Worm (Caenorhabditis elegans) whole organism, L4 larva: ENCODE data around the gene pfk-1.1.
A peak's percentile ranks its signal among the peaks of the same experiment; 100 is the strongest.

ENCODE experiments used
- F44E2.7 ChIP-seq: fragments of 200-800 bp; sonication (Bioruptor generic); IDR thresholded peaks from 2 replicates; pipeline ENCODE4 v2.1.2; 2022; ENCODE audit warnings: missing genetic modification characterization, missing compliant biosample characterization
- T26A8.4 ChIP-seq: fragments of 200-800 bp; sonication (Bioruptor generic); IDR thresholded peaks from 2 replicates; pipeline ENCODE4 v1.3.6; 2022; ENCODE audit warnings: missing genetic modification characterization, missing compliant biosample characterization
- ZK337.2 ChIP-seq: fragments of 200-800 bp; sonication (Bioruptor generic); IDR thresholded peaks from 2 replicates; pipeline ENCODE4 v1.3.6; 2022; ENCODE audit warnings: missing genetic modification reagents, missing genetic modification characterization, missing compliant biosample characterization
- aly-2 ChIP-seq: sonication (generic microtip); optimal IDR thresholded peaks from 2 replicates; lab custom pipeline; 2018; ENCODE audit warnings: missing biosample characterization, missing genetic modification characterization
- ceh-28 ChIP-seq: fragments of 150-350 bp; optimal IDR thresholded peaks from 2 replicates; lab custom pipeline; 2014; ENCODE audit warnings: missing biosample characterization, missing genetic modification reagents, missing genetic modification characterization
- ceh-44 ChIP-seq: fragments of 200-800 bp; sonication (Bioruptor generic); IDR thresholded peaks from 2 replicates; pipeline ENCODE4 v1.3.6; 2022; ENCODE audit warnings: missing genetic modification reagents, missing genetic modification characterization, missing compliant biosample characterization
- ceh-62 ChIP-seq: sonication (generic microtip); optimal IDR thresholded peaks from 2 replicates; lab custom pipeline; 2017; ENCODE audit warnings: missing biosample characterization, missing genetic modification characterization
- cey-2 ChIP-seq: sonication (generic microtip); optimal IDR thresholded peaks from 3 replicates; lab custom pipeline; 2017; ENCODE audit warnings: missing genetic modification characterization, mild to moderate bottlenecking, missing compliant biosample characterization, antibody characterized with exemption, borderline replicate concordance; ENCODE audit not compliant: insufficient read depth
- dmd-6 ChIP-seq: fragments of 200-800 bp; sonication (Bioruptor generic); IDR thresholded peaks from 2 replicates; pipeline ENCODE4 v1.3.6; 2022; ENCODE audit warnings: missing genetic modification reagents, missing genetic modification characterization, missing compliant biosample characterization
- dmd-8 ChIP-seq: fragments of 200-800 bp; sonication (Bioruptor generic); IDR thresholded peaks from 2 replicates; pipeline ENCODE4 v1.3.6; 2022; ENCODE audit warnings: missing genetic modification characterization, missing compliant biosample characterization
- duxl-1 ChIP-seq: sonication (generic microtip); optimal IDR thresholded peaks from 2 replicates; lab custom pipeline; 2016; ENCODE audit warnings: mild to moderate bottlenecking, missing genetic modification characterization, moderate library complexity, missing compliant biosample characterization; ENCODE audit not compliant: poor library complexity
- dve-1 ChIP-seq: sonication (generic microtip); optimal IDR thresholded peaks from 2 replicates; lab custom pipeline; 2017; ENCODE audit warnings: antibody characterized with exemption, mild to moderate bottlenecking, missing genetic modification characterization, missing compliant biosample characterization; ENCODE audit not compliant: insufficient read depth
- fkh-10 ChIP-seq: fragments of 150-350 bp; optimal IDR thresholded peaks from 2 replicates; lab custom pipeline; 2014; ENCODE audit warnings: missing biosample characterization, missing genetic modification reagents, missing genetic modification characterization
- gei-8 ChIP-seq: fragments of 200-800 bp; sonication (Bioruptor generic); optimal IDR thresholded peaks from 2 replicates; lab custom pipeline; 2018; ENCODE audit warnings: mild to moderate bottlenecking, missing genetic modification characterization, missing compliant biosample characterization
- hlh-30 ChIP-seq: sonication (generic microtip); optimal IDR thresholded peaks from 2 replicates; lab custom pipeline; 2017; ENCODE audit warnings: antibody characterized with exemption, mild to moderate bottlenecking, missing genetic modification characterization, missing compliant biosample characterization; ENCODE audit not compliant: insufficient read depth
- hmg-1.1 ChIP-seq: fragments of 200-800 bp; sonication (Bioruptor generic); IDR thresholded peaks from 2 replicates; pipeline ENCODE4 v1.3.6; 2022; ENCODE audit warnings: missing genetic modification reagents, missing genetic modification characterization, missing compliant biosample characterization
- lim-7 ChIP-seq: fragments of 200-800 bp; sonication (Bioruptor generic); IDR thresholded peaks from 2 replicates; pipeline ENCODE4 v1.3.6; 2022; ENCODE audit warnings: missing genetic modification characterization, missing compliant biosample characterization
- lin-13 ChIP-seq: fragments of 150-350 bp; optimal IDR thresholded peaks from 2 replicates; lab custom pipeline; 2014; ENCODE audit warnings: missing biosample characterization, missing genetic modification reagents, missing genetic modification characterization
- lin-15B ChIP-seq: fragments of 150-350 bp; sonication (generic microtip); optimal IDR thresholded peaks from 3 replicates; lab custom pipeline; 2014; ENCODE audit warnings: missing biosample characterization, missing genetic modification characterization
- lin-29 ChIP-seq: fragments of 200-800 bp; sonication (Bioruptor generic); IDR thresholded peaks from 2 replicates; pipeline ENCODE4 v1.3.6; 2022; ENCODE audit warnings: missing genetic modification reagents, missing genetic modification characterization, missing compliant biosample characterization
- lir-3 ChIP-seq: sonication (generic microtip); optimal IDR thresholded peaks from 2 replicates; lab custom pipeline; 2016; ENCODE audit warnings: mild to moderate bottlenecking, missing genetic modification characterization, missing compliant biosample characterization
- lsy-2 ChIP-seq, 2 experiments: fragments of 150-350 bp in 1 of 2; sonication (generic microtip) in 1 of 2; optimal IDR thresholded peaks; 2 replicates each; lab custom pipeline; 2014 to 2017; ENCODE audit warnings: missing biosample characterization in 2 of 2, missing genetic modification characterization in 2 of 2
- madf-9 ChIP-seq: fragments of 200-800 bp; sonication (Bioruptor generic); conservative IDR thresholded peaks from 2 replicates; pipeline ENCODE4 v1.3.6; 2022; ENCODE audit warnings: missing genetic modification reagents, missing genetic modification characterization, missing compliant biosample characterization
- mdt-29 ChIP-seq: fragments of 200-800 bp; sonication (Bioruptor generic); IDR thresholded peaks from 2 replicates; pipeline ENCODE4 v1.3.6; 2022; ENCODE audit warnings: missing genetic modification reagents, missing genetic modification characterization, missing compliant biosample characterization
- mep-1 ChIP-seq: fragments of 150-350 bp; sonication (generic microtip); optimal IDR thresholded peaks from 3 replicates; lab custom pipeline; 2014; ENCODE audit warnings: missing biosample characterization, missing genetic modification characterization
- mxl-3 ChIP-seq: fragments of 200-800 bp; sonication (Bioruptor generic); optimal IDR thresholded peaks from 2 replicates; lab custom pipeline; 2018; ENCODE audit warnings: mild to moderate bottlenecking, missing genetic modification characterization, missing compliant biosample characterization
- nhr-10 ChIP-seq: fragments of 150-350 bp; optimal IDR thresholded peaks from 2 replicates; lab custom pipeline; 2014; ENCODE audit warnings: missing biosample characterization, missing genetic modification characterization
- nhr-102 ChIP-seq: sonication (generic microtip); optimal IDR thresholded peaks from 2 replicates; lab custom pipeline; 2016; ENCODE audit warnings: mild to moderate bottlenecking, missing genetic modification characterization, moderate library complexity, missing compliant biosample characterization
- nhr-11 ChIP-seq: fragments of 150-350 bp; optimal IDR thresholded peaks from 2 replicates; lab custom pipeline; 2014; ENCODE audit warnings: missing biosample characterization, missing genetic modification characterization
- nhr-25 ChIP-seq: sonication (generic microtip); optimal IDR thresholded peaks from 2 replicates; lab custom pipeline; 2017; ENCODE audit warnings: missing genetic modification characterization, mild to moderate bottlenecking, missing compliant biosample characterization, antibody characterized with exemption, moderate library complexity, borderline replicate concordance; ENCODE audit not compliant: insufficient read depth
- nhr-28 ChIP-seq: fragments of 150-350 bp; optimal IDR thresholded peaks from 2 replicates; lab custom pipeline; 2014; ENCODE audit warnings: missing biosample characterization, missing genetic modification characterization
- nhr-42 ChIP-seq: fragments of 200-800 bp; sonication (Bioruptor generic); IDR thresholded peaks from 2 replicates; pipeline ENCODE4 v1.3.6; 2022; ENCODE audit warnings: missing genetic modification characterization, missing compliant biosample characterization
- nhr-76 ChIP-seq: fragments of 150-350 bp; optimal IDR thresholded peaks from 2 replicates; lab custom pipeline; 2014; ENCODE audit warnings: missing biosample characterization, missing genetic modification characterization
- nhr-77 ChIP-seq: fragments of 150-350 bp; optimal IDR thresholded peaks from 2 replicates; lab custom pipeline; 2014; ENCODE audit warnings: missing biosample characterization, missing genetic modification characterization
- php-3 ChIP-seq: fragments of 200-800 bp; sonication (Bioruptor generic); IDR thresholded peaks from 2 replicates; pipeline ENCODE4 v1.3.6; 2022; ENCODE audit warnings: missing genetic modification reagents, missing genetic modification characterization, missing compliant biosample characterization
- rbr-2 ChIP-seq: sonication (generic microtip); optimal IDR thresholded peaks from 2 replicates; lab custom pipeline; 2016; ENCODE audit warnings: missing genotype, missing genetic modification characterization, missing compliant biosample characterization
- saeg-2 ChIP-seq: fragments of 200-800 bp; sonication (Bioruptor generic); IDR thresholded peaks from 2 replicates; pipeline ENCODE4 v1.3.6; 2022; ENCODE audit warnings: missing genetic modification reagents, missing genetic modification characterization, missing compliant biosample characterization
- sdz-12 ChIP-seq: fragments of 200-800 bp; sonication (Bioruptor generic); optimal IDR thresholded peaks from 2 replicates; lab custom pipeline; 2018; ENCODE audit warnings: mild to moderate bottlenecking, missing genetic modification characterization, missing compliant biosample characterization
- snpc-1.2 ChIP-seq: fragments of 200-800 bp; sonication (Bioruptor generic); IDR thresholded peaks from 2 replicates; pipeline ENCODE4 v1.3.6; 2022; ENCODE audit warnings: missing genetic modification reagents, missing genetic modification characterization, missing compliant biosample characterization
- spr-1 ChIP-seq: sonication (generic microtip); optimal IDR thresholded peaks from 2 replicates; lab custom pipeline; 2016; ENCODE audit warnings: mild to moderate bottlenecking, missing genetic modification characterization, missing compliant biosample characterization
- spr-3 ChIP-seq: fragments of 200-800 bp; sonication (Bioruptor generic); optimal IDR thresholded peaks from 2 replicates; lab custom pipeline; 2018; ENCODE audit warnings: mild to moderate bottlenecking, missing genetic modification characterization, missing compliant biosample characterization
- tag-97 ChIP-seq: fragments of 200-800 bp; sonication (Bioruptor generic); IDR thresholded peaks from 2 replicates; pipeline ENCODE4 v1.3.6; 2022; ENCODE audit warnings: missing genetic modification characterization, missing compliant biosample characterization
- unc-130 ChIP-seq: sonication (generic microtip); optimal IDR thresholded peaks from 2 replicates; lab custom pipeline; 2016; ENCODE audit warnings: missing genetic modification reagents, missing genetic modification characterization, missing compliant biosample characterization
- unc-62 ChIP-seq, 3 experiments: fragments of 150-350 bp in 1 of 3; sonication (generic microtip); optimal IDR thresholded peaks in 2 of 3; peaks in 1 of 3; 1 replicate in 1 of 3; 2 replicates in 2 of 3; lab custom pipeline; 2014 to 2017; ENCODE audit warnings: missing biosample characterization in 3 of 3, missing genetic modification characterization in 3 of 3, missing genetic modification reagents in 3 of 3, missing genotype in 1 of 3
- zag-1 ChIP-seq: fragments of 150-350 bp; optimal IDR thresholded peaks from 2 replicates; lab custom pipeline; 2014; ENCODE audit warnings: missing biosample characterization, missing genetic modification characterization

pfk-1.1 gene

ce11 chrX:2966252-2966651 lies 25.6 kb downstream of the pfk-1.1 start (continued):
- no peak for TF ChIP-seq nhr-76
- no peak for TF ChIP-seq sdz-12 (GFP tag; lab: Kevin White, UChicago)
- no peak for TF ChIP-seq lin-15B (tag; lab: Kevin White, UChicago)
- TF ChIP-seq ZK337.2 (GFP tag; lab: Robert Waterston, UW), result no peak
- no peak for TF ChIP-seq tag-97 (GFP tag; lab: Robert Waterston, UW)
- TF ChIP-seq mxl-3 (GFP tag; lab: Kevin White, UChicago), result no peak
- TF ChIP-seq lin-29 (GFP tag; lab: Robert Waterston, UW), result no peak
- no peak for TF ChIP-seq aly-2
- no peak for TF ChIP-seq cey-2
- TF ChIP-seq snpc-1.2, result no peak
- no peak for TF ChIP-seq zag-1 (tag; lab: Kevin White, UChicago)
- no peak for TF ChIP-seq saeg-2 (GFP tag; lab: Robert Waterston, UW)
- TF ChIP-seq hmg-1.1 (GFP tag; lab: Robert Waterston, UW), result no peak
- TF ChIP-seq ceh-28 (tag; lab: Kevin White, UChicago), result no peak
- TF ChIP-seq rbr-2 (tag; lab: Kevin White, UChicago), result no peak
- TF ChIP-seq spr-1 (tag; lab: Kevin White, UChicago), result no peak
- no peak for TF ChIP-seq F44E2.7 (GFP tag; lab: Robert Waterston, UW)
- TF ChIP-seq lim-7 (GFP tag; lab: Robert Waterston, UW), result no peak
- TF ChIP-seq duxl-1 (tag; lab: Kevin White, UChicago), result no peak
- TF ChIP-seq lir-3, result no peak
- no peak for TF ChIP-seq unc-130 (GFP tag; lab: Kevin White, UChicago)
- no peak for TF ChIP-seq ceh-44 (GFP tag; lab: Robert Waterston, UW)
- TF ChIP-seq lin-13 (GFP tag; lab: Kevin White, UChicago), result no peak
- peak; percentile 33 for TF ChIP-seq nhr-28 (tag; lab: Kevin White, UChicago)
- TF ChIP-seq ceh-62 (tag; lab: Kevin White, UChicago), result no peak
- TF ChIP-seq gei-8 (GFP tag; lab: Kevin White, UChicago), result no peak
- TF ChIP-seq fkh-10 (GFP tag; lab: Kevin White, UChicago), result no peak
- no peak for TF ChIP-seq nhr-25 (tag; lab: Kevin White, UChicago)
- no peak for TF ChIP-seq T26A8.4 (GFP tag; lab: Robert Waterston, UW)
- no peak for TF ChIP-seq nhr-77

DNA sequence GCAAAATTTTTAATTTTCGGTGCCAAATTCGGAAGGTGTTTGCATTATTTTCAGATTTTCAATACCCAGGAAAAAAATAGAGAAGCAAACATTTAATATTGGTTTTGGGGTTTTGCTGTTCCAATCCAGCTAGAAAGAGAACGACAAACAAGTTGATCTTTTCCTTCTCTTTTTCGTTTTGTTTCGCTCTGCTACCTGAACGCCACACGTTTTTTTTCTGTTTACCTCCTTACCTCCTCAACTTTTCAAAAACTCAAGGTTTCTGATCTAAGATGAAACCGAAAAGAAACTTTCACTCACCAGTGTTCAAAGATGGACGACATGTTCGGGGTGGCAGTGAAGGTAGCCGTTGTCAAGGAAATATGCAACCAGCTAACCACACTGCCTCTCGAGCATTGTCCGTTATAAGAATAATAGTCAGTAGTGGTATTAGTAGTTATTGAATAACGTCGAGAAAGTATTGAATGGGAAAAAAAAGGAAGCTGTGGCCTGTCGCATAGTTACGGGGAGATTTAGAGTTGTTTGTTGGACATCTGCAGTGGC lies 28.8 kb downstream of the pfk-1.1 start:
- TF ChIP-seq unc-62 (GFP tag; optimal IDR thresholded peaks at IDR 0.05 in 1 of 2; lab: Kevin White, UChicago) (no peak), unc-62 (tag; optimal IDR thresholded peaks at IDR 0.05; lab: Kevin White, UChicago) (no peak), hmg-1.1 (GFP tag; lab: Robert Waterston, UW) (peak; percentile 8), lsy-2 (tag; optimal IDR thresholded peaks at IDR 0.05; lab: Kevin White, UChicago) (no peak), madf-9 (no peak), nhr-102 (tag; lab: Kevin White, UChicago) (no peak)

ce11 chrX:2970212-2970611 lies 29.5 kb downstream of the pfk-1.1 start:
- TF ChIP-seq nhr-10 (tag; lab: Kevin White, UChicago) (no peak), nhr-77 (no peak), hlh-30 (peak; percentile 91), nhr-11 (no peak), mdt-29 (0 out of 2 replicates have a peak, but pooled peaks have one; percentile 28), nhr-28 (tag; lab: Kevin White, UChicago) (peak; percentile 2), dve-1 (peak; percentile 16), dmd-6 (peak; percentile 25; the same call in 1 of the 2 replicates), nhr-102 (tag; lab: Kevin White, UChicago) (no peak), spr-1 (tag; lab: Kevin White, UChicago) (no peak), spr-3 (GFP tag; lab: Kevin White, UChicago) (no peak), dmd-8 (GFP tag; lab: Robert Waterston, UW) (no peak), mep-1 (tag; lab: Kevin White, UChicago) (peak; percentile 13), nhr-42 (GFP tag; lab: Robert Waterston, UW) (no peak), tag-97 (GFP tag; lab: Robert Waterston, UW) (no peak), php-3 (GFP tag; lab: Robert Waterston, UW) (no peak)
